Worm (Caenorhabditis elegans) whole organism, young adult: Measurements from ENCODE around the gene K09C6.3.

Source experiments
- Y53G8AR.9 ChIP-seq: fragments of 200-800 bp; sonication (Bioruptor generic); conservative IDR thresholded peaks from 2 replicates; pipeline ENCODE4 v1.3.6; 2022; ENCODE audit warnings: missing genetic modification reagents, missing genetic modification characterization, missing compliant biosample characterization
- ama-1 ChIP-seq, 3 experiments: fragments of 150-350 bp in 1 of 3; sonication (generic microtip) in 2 of 3; optimal IDR thresholded peaks; 2 replicates each; lab custom pipeline; 2014 to 2018; ENCODE audit warnings: missing biosample characterization in 2 of 3, missing genetic modification characterization in 2 of 3, missing genetic modification reagents in 2 of 3
- ets-4 ChIP-seq: fragments of 200-800 bp; sonication (Bioruptor generic); optimal IDR thresholded peaks from 2 replicates; lab custom pipeline; 2018; ENCODE audit warnings: mild to moderate bottlenecking, missing genetic modification characterization, missing compliant biosample characterization
- hsf-1 ChIP-seq: fragments of 200-800 bp; sonication (Bioruptor generic); IDR thresholded peaks from 2 replicates; pipeline ENCODE4 v1.3.6; 2022; ENCODE audit warnings: missing genetic modification reagents, missing genetic modification characterization, missing compliant biosample characterization
- repo-1 ChIP-seq: sonication (generic microtip); optimal IDR thresholded peaks from 2 replicates; lab custom pipeline; 2017; ENCODE audit warnings: mild to moderate bottlenecking, missing genetic modification characterization, missing compliant biosample characterization
- snpc-4 ChIP-seq, 5 experiments: fragments of 150-350 bp in 1 of 5; sonication (generic microtip) in 4 of 5; optimal IDR thresholded peaks; 2 replicates each; lab custom pipeline; 2014 to 2018; ENCODE audit warnings: missing genetic modification characterization in 5 of 5, missing biosample characterization in 3 of 5, antibody characterized with exemption in 2 of 5, mild to moderate bottlenecking in 2 of 5, missing compliant biosample characterization in 2 of 5, missing genotype in 2 of 5, moderate library complexity in 2 of 5, missing genetic modification reagents in 1 of 5

ce11 chrV:810281-810862 lies 41.9 kb upstream of the K09C6.3 start, which contains the start of gene R13D11.4:
- no peak for TF ChIP-seq ama-1 (optimal IDR thresholded peaks at IDR 0.05; lab: Kevin White, UChicago)
- no peak for TF ChIP-seq ama-1 (GFP tag; optimal IDR thresholded peaks at IDR 0.05; lab: Kevin White, UChicago)
- no peak for TF ChIP-seq snpc-4 (GFP tag; optimal IDR thresholded peaks at IDR 0.05; lab: Kevin White, UChicago)
- no peak for TF ChIP-seq snpc-4 (tag; optimal IDR thresholded peaks at IDR 0.05; lab: Kevin White, UChicago)
- TF ChIP-seq Y53G8AR.9 (GFP tag; lab: Robert Waterston, UW) = no peak
- TF ChIP-seq ets-4 (GFP tag; lab: Kevin White, UChicago) = no peak
- no peak for TF ChIP-seq repo-1 (tag; lab: Kevin White, UChicago)
- TF ChIP-seq hsf-1 (GFP tag; lab: Robert Waterston, UW) = no peak
